Fruit fly (Drosophila melanogaster) whole organism, embryonic: ENCODE data around the gene CG17028.

Experiments used
- Asciz ChIP-seq: fragments of 200-800 bp; sonication (Bioruptor generic); optimal IDR thresholded peaks from 2 replicates; lab custom pipeline; 2017; ENCODE audit warnings: missing biosample characterization, mild to moderate bottlenecking, missing genetic modification characterization, missing genetic modification reagents
- Awh ChIP-seq: fragments of 200-800 bp; sonication (Bioruptor generic); IDR thresholded peaks from 2 replicates; pipeline ENCODE4, ENCODE4 v1.3.6; 2022; ENCODE audit warnings: missing biosample characterization, missing genetic modification characterization
- B-H1 ChIP-seq: fragments of 200-800 bp; sonication (Bioruptor generic); IDR thresholded peaks from 3 replicates; pipeline ENCODE4 v1.3.6; 2022; ENCODE audit warnings: missing biosample characterization, missing genetic modification characterization
- BtbVII ChIP-seq: fragments of 200-800 bp; sonication (Bioruptor generic); optimal IDR thresholded peaks from 3 replicates; lab custom pipeline; 2017; ENCODE audit warnings: missing biosample characterization, mild to moderate bottlenecking, missing genetic modification characterization
- C15 ChIP-seq: fragments of 200-800 bp; sonication (Bioruptor generic); IDR thresholded peaks from 3 replicates; pipeline ENCODE4 v1.3.6; 2022; ENCODE audit warnings: missing biosample characterization, missing genetic modification characterization
- CG1024 ChIP-seq: fragments of 200-800 bp; sonication (Bioruptor generic); IDR thresholded peaks from 2 replicates; pipeline ENCODE4 v1.3.6; 2022; ENCODE audit warnings: missing biosample characterization, missing genetic modification characterization
- CG10462 ChIP-seq: fragments of 200-800 bp; sonication (Bioruptor generic); optimal IDR thresholded peaks from 2 replicates; lab custom pipeline; 2016; ENCODE audit warnings: missing biosample characterization, missing genetic modification characterization
- CG10543 ChIP-seq: fragments of 200-800 bp; sonication (Bioruptor generic); optimal IDR thresholded peaks from 3 replicates; lab custom pipeline; 2017; ENCODE audit warnings: missing biosample characterization, mild to moderate bottlenecking, missing genetic modification characterization, moderate library complexity
- CG11398 ChIP-seq: fragments of 200-800 bp; sonication (Bioruptor generic); optimal IDR thresholded peaks from 2 replicates; lab custom pipeline; 2016; ENCODE audit warnings: missing biosample characterization, missing genetic modification characterization
- CG11560 ChIP-seq: fragments of 200-800 bp; sonication (Bioruptor generic); IDR thresholded peaks from 3 replicates; pipeline ENCODE4 v1.3.6; 2022; ENCODE audit warnings: missing biosample characterization, missing genetic modification characterization
- CG12299 ChIP-seq: fragments of 200-800 bp; sonication (Bioruptor generic); optimal IDR thresholded peaks from 2 replicates; lab custom pipeline; 2018; ENCODE audit warnings: missing biosample characterization, mild to moderate bottlenecking, missing genetic modification characterization
- CG1529 ChIP-seq: fragments of 200-800 bp; sonication (Bioruptor generic); optimal IDR thresholded peaks from 3 replicates; lab custom pipeline; 2018; ENCODE audit warnings: missing biosample characterization, missing genetic modification characterization
- CG17328 ChIP-seq: fragments of 200-800 bp; sonication (Bioruptor generic); IDR thresholded peaks from 2 replicates; pipeline ENCODE4 v1.3.6; 2022; ENCODE audit warnings: missing biosample characterization, missing genetic modification characterization
- CG1792 ChIP-seq: fragments of 200-800 bp; sonication (Bioruptor generic); optimal IDR thresholded peaks from 2 replicates; lab custom pipeline; 2016; ENCODE audit warnings: missing biosample characterization, missing genetic modification characterization
- CG18476 ChIP-seq: fragments of 200-800 bp; sonication (Bioruptor generic); optimal IDR thresholded peaks from 2 replicates; lab custom pipeline; 2016; ENCODE audit warnings: missing biosample characterization, mild to moderate bottlenecking, missing genetic modification characterization
- CG2120 ChIP-seq: fragments of 200-800 bp; sonication (Bioruptor generic); optimal IDR thresholded peaks from 3 replicates; lab custom pipeline; 2016; ENCODE audit warnings: missing biosample characterization, missing genetic modification characterization
- CG31388 ChIP-seq: fragments of 200-800 bp; sonication (Bioruptor generic); optimal IDR thresholded peaks from 2 replicates; lab custom pipeline; 2016; ENCODE audit warnings: missing biosample characterization, missing genetic modification characterization
- CG43689 ChIP-seq: fragments of 200-800 bp; sonication (Bioruptor generic); IDR thresholded peaks from 2 replicates; pipeline ENCODE4 v1.3.6; 2022; ENCODE audit warnings: missing biosample characterization, missing genetic modification characterization
- CG4730 ChIP-seq: fragments of 200-800 bp; sonication (Bioruptor generic); IDR thresholded peaks from 2 replicates; pipeline ENCODE4 v1.3.6; 2022; ENCODE audit warnings: missing biosample characterization, missing genetic modification characterization
- CG5953 ChIP-seq: fragments of 200-800 bp; sonication (Bioruptor generic); IDR thresholded peaks from 2 replicates; pipeline ENCODE4 v1.3.6; 2022; ENCODE audit warnings: missing biosample characterization, missing genetic modification characterization
- CG6654 ChIP-seq: fragments of 200-800 bp; sonication (Bioruptor generic); optimal IDR thresholded peaks from 2 replicates; lab custom pipeline; 2017; ENCODE audit warnings: missing biosample characterization, mild to moderate bottlenecking, missing genetic modification characterization
- CG7271 ChIP-seq: fragments of 200-800 bp; sonication (Bioruptor generic); optimal IDR thresholded peaks from 2 replicates; lab custom pipeline; 2018; ENCODE audit warnings: missing biosample characterization, mild to moderate bottlenecking, missing genetic modification characterization, moderate library complexity
- CG8359 ChIP-seq: fragments of 200-800 bp; sonication (Bioruptor generic); optimal IDR thresholded peaks from 2 replicates; lab custom pipeline; 2017; ENCODE audit warnings: missing biosample characterization, mild to moderate bottlenecking, missing genetic modification characterization, borderline replicate concordance
- CG8765 ChIP-seq: fragments of 200-800 bp; sonication (Bioruptor generic); IDR thresholded peaks from 2 replicates; pipeline ENCODE4 v1.3.6; 2022; ENCODE audit warnings: missing biosample characterization, missing genetic modification characterization
- CG9437 ChIP-seq: fragments of 200-800 bp; sonication (Bioruptor generic); optimal IDR thresholded peaks from 2 replicates; lab custom pipeline; 2018; ENCODE audit warnings: missing biosample characterization, mild to moderate bottlenecking, missing genetic modification characterization
- CG9797 ChIP-seq: fragments of 200-800 bp; sonication (Bioruptor generic); optimal IDR thresholded peaks from 3 replicates; lab custom pipeline; 2018; ENCODE audit warnings: missing biosample characterization, mild to moderate bottlenecking, missing genetic modification characterization
- CkIIα-i1 ChIP-seq: fragments of 200-800 bp; sonication (Bioruptor generic); IDR thresholded peaks from 2 replicates; pipeline ENCODE4 v1.3.6; 2022; ENCODE audit warnings: missing biosample characterization, missing genetic modification characterization
- Gug ChIP-seq: fragments of 200-800 bp; sonication (Bioruptor generic); IDR thresholded peaks from 4 replicates; pipeline ENCODE4 v1.3.6; 2022; ENCODE audit warnings: missing biosample characterization, missing genetic modification characterization
- Hr51 ChIP-seq, 2 experiments: fragments of 200-800 bp; sonication (Bioruptor generic); optimal IDR thresholded peaks; 2 replicates in 1 of 2; 3 replicates in 1 of 2; lab custom pipeline; 2016 to 2018; ENCODE audit warnings: missing biosample characterization in 2 of 2, missing genetic modification characterization in 2 of 2, mild to moderate bottlenecking in 1 of 2, moderate library complexity in 1 of 2
- MBD-R2 ChIP-seq: fragments of 200-800 bp; sonication (Bioruptor generic); IDR thresholded peaks from 2 replicates; pipeline ENCODE4 v1.3.6; 2022; ENCODE audit warnings: missing biosample characterization, missing genetic modification characterization
- Oaz ChIP-seq: fragments of 200-800 bp; sonication (Bioruptor generic); IDR thresholded peaks from 2 replicates; pipeline ENCODE4 v1.3.6; 2022; ENCODE audit warnings: missing biosample characterization, missing genetic modification characterization
- Opbp ChIP-seq: fragments of 200-800 bp; sonication (Bioruptor generic); IDR thresholded peaks from 3 replicates; pipeline ENCODE4 v1.3.6; 2022; ENCODE audit warnings: missing biosample characterization, missing genetic modification characterization; ENCODE audit not compliant: partially characterized antibody
- Ravus ChIP-seq: fragments of 200-800 bp; sonication (Bioruptor generic); IDR thresholded peaks from 2 replicates; pipeline ENCODE4 v1.3.6; 2022; ENCODE audit warnings: missing biosample characterization, missing genetic modification characterization
- Six4 ChIP-seq: fragments of 200-800 bp; sonication (Bioruptor generic); optimal IDR thresholded peaks from 2 replicates; lab custom pipeline; 2016; ENCODE audit warnings: missing biosample characterization, missing genetic modification characterization
- amos ChIP-seq: fragments of 200-800 bp; sonication (Bioruptor generic); IDR thresholded peaks from 2 replicates; pipeline ENCODE4 v1.3.6; 2022; ENCODE audit warnings: missing biosample characterization, missing genetic modification characterization; ENCODE audit not compliant: partially characterized antibody
- bab2 ChIP-seq: fragments of 200-800 bp; sonication (Bioruptor generic); optimal IDR thresholded peaks from 2 replicates; lab custom pipeline; 2016; ENCODE audit warnings: missing biosample characterization, missing genetic modification characterization
- br ChIP-seq: fragments of >200 bp; optimal IDR thresholded peaks from 2 replicates; lab custom pipeline; 2017
- dmrt11E ChIP-seq: fragments of 200-800 bp; sonication (Bioruptor generic); optimal IDR thresholded peaks from 3 replicates; lab custom pipeline; 2018; ENCODE audit warnings: missing biosample characterization, mild to moderate bottlenecking, missing genetic modification characterization, moderate library complexity
- ewg ChIP-seq: fragments of 200-800 bp; sonication (Bioruptor generic); optimal IDR thresholded peaks from 3 replicates; lab custom pipeline; 2017; ENCODE audit warnings: mild to moderate bottlenecking, missing biosample characterization, missing genetic modification reagents, missing genetic modification characterization
- gem ChIP-seq: fragments of 200-800 bp; sonication (Bioruptor generic); optimal IDR thresholded peaks from 2 replicates; lab custom pipeline; 2019; ENCODE audit warnings: missing biosample characterization, mild to moderate bottlenecking, missing genetic modification characterization, moderate library complexity
- her ChIP-seq: fragments of 200-800 bp; sonication (Bioruptor generic); optimal IDR thresholded peaks from 2 replicates; lab custom pipeline; 2016; ENCODE audit warnings: missing biosample characterization, missing genetic modification characterization
- hth ChIP-seq: fragments of >200 bp; optimal IDR thresholded peaks from 2 replicates; lab custom pipeline; 2017; ENCODE audit warnings: inconsistent platforms
- knrl ChIP-seq: fragments of 200-800 bp; sonication (Bioruptor generic); IDR thresholded peaks from 3 replicates; pipeline ENCODE4 v1.3.6; 2022; ENCODE audit warnings: missing biosample characterization, missing genetic modification characterization; ENCODE audit not compliant: partially characterized antibody
- otp ChIP-seq: fragments of 200-800 bp; sonication (Bioruptor generic); IDR thresholded peaks from 3 replicates; pipeline ENCODE4, ENCODE4 v1.3.6; 2022; ENCODE audit warnings: missing biosample characterization, missing genetic modification characterization
- phol ChIP-seq: fragments of 200-800 bp; sonication (Bioruptor generic); optimal IDR thresholded peaks from 3 replicates; lab custom pipeline; 2018; ENCODE audit warnings: missing biosample characterization, mild to moderate bottlenecking, missing genetic modification characterization, moderate library complexity
- pnt ChIP-seq: fragments of 200-800 bp; sonication (Bioruptor generic); optimal IDR thresholded peaks from 3 replicates; lab custom pipeline; 2016; ENCODE audit warnings: missing biosample characterization, missing genetic modification characterization
- scrt ChIP-seq: fragments of 200-800 bp; sonication (Bioruptor generic); optimal IDR thresholded peaks from 2 replicates; lab custom pipeline; 2018; ENCODE audit warnings: missing biosample characterization, mild to moderate bottlenecking, missing genetic modification characterization, moderate library complexity
- sqz ChIP-seq: fragments of 200-800 bp; sonication (Bioruptor generic); optimal IDR thresholded peaks from 3 replicates; lab custom pipeline; 2018; ENCODE audit warnings: missing biosample characterization, mild to moderate bottlenecking, missing genetic modification characterization
- stc ChIP-seq: fragments of 200-800 bp; sonication (Bioruptor generic); IDR thresholded peaks from 2 replicates; pipeline ENCODE4 v1.3.6; 2022; ENCODE audit warnings: missing biosample characterization, missing genetic modification characterization
- tx ChIP-seq: fragments of 200-800 bp; sonication (Bioruptor generic); optimal IDR thresholded peaks from 2 replicates; lab custom pipeline; 2016; ENCODE audit warnings: missing biosample characterization, missing genetic modification characterization
- wek ChIP-seq: fragments of 200-800 bp; sonication (Bioruptor generic); optimal IDR thresholded peaks from 3 replicates; lab custom pipeline; 2018; ENCODE audit warnings: missing biosample characterization, mild to moderate bottlenecking, missing genetic modification characterization, moderate library complexity

The CG17028 gene

dm6 chr3L:16021064-16021683, 42.9 kb downstream of the CG17028 start (continued):
- TF ChIP-seq CG8359 (GFP tag; lab: Kevin White, UChicago) (peak; percentile 37), CG8765 (GFP tag; lab: Robert Waterston, UW) (peak; percentile 84), Gug (GFP tag; lab: Robert Waterston, UW) (no peak), CG9797 (GFP tag; lab: Kevin White, UChicago) (no peak), knrl (GFP tag; lab: Robert Waterston, UW) (no peak), CG11398 (GFP tag; lab: Kevin White, UChicago) (no peak), CG31388 (GFP tag; lab: Kevin White, UChicago) (no peak), CG7271 (tag; lab: Kevin White, UChicago) (peak; percentile 4), otp (GFP tag; lab: Robert Waterston, UW) (peak; percentile 36; the same call in 1 of the 3 replicates), scrt (no peak), Oaz (no peak), CG1792 (GFP tag; lab: Kevin White, UChicago) (no peak), bab2 (GFP tag; lab: Kevin White, UChicago) (peak; percentile 26), phol (tag; lab: Kevin White, UChicago) (peak; percentile 76), CG1529 (GFP tag; lab: Kevin White, UChicago) (no peak), CkIIα-i1 (GFP tag; lab: Robert Waterston, UW) (no peak), C15 (GFP tag; lab: Robert Waterston, UW) (no peak), CG18476 (GFP tag; lab: Kevin White, UChicago) (no peak), CG6654 (no peak), amos (no peak), B-H1 (no peak), tx (GFP tag; lab: Kevin White, UChicago) (no peak), MBD-R2 (GFP tag; lab: Robert Waterston, UW) (no peak), CG5953 (no peak), sqz (GFP tag; lab: Kevin White, UChicago) (peak; percentile 2), her (GFP tag; lab: Kevin White, UChicago) (peak; percentile 28), CG12299 (tag; lab: Kevin White, UChicago) (no peak), Hr51 (GFP tag; optimal IDR thresholded peaks at IDR 0.05; lab: Kevin White, UChicago) (peak in 1 of 2 experiments; percentile 13), CG17328 (GFP tag; lab: Robert Waterston, UW) (peak; percentile 63), CG2120 (GFP tag; lab: Kevin White, UChicago) (no peak), CG43689 (GFP tag; lab: Robert Waterston, UW) (no peak), CG4730 (peak; percentile 38; the same call in 1 of the 2 replicates), CG1024 (GFP tag; lab: Robert Waterston, UW) (peak; percentile 58), CG11560 (no peak), Ravus (GFP tag; lab: Robert Waterston, UW) (no peak), br (no peak), Asciz (GFP tag; lab: Kevin White, UChicago) (no peak), wek (GFP tag; lab: Kevin White, UChicago) (no peak), dmrt11E (tag; lab: Kevin White, UChicago) (peak; percentile 92), CG10543 (no peak), hth (no peak), CG10462 (GFP tag; lab: Kevin White, UChicago) (peak; percentile 47), Awh (no peak), Six4 (GFP tag; lab: Kevin White, UChicago) (peak; percentile 57), ewg (GFP tag; lab: Kevin White, UChicago) (peak; percentile 8), CG9437 (GFP tag; lab: Kevin White, UChicago) (no peak), pnt (peak; percentile 67), gem (peak; percentile 80), BtbVII (GFP tag; lab: Kevin White, UChicago) (no peak), stc (GFP tag; lab: Robert Waterston, UW) (no peak), Opbp (GFP tag; lab: Robert Waterston, UW) (no peak)
